Worm (Caenorhabditis elegans) whole organism, L3 larva: ENCODE data around the gene nekl-3.

ENCODE experiments used
- aly-2 ChIP-seq: fragments of 150-350 bp; optimal IDR thresholded peaks from 2 replicates; lab custom pipeline; 2014; ENCODE audit warnings: missing biosample characterization, missing genetic modification characterization
- ceh-16 ChIP-seq: sonication (generic microtip); optimal IDR thresholded peaks from 2 replicates; lab custom pipeline; 2017; ENCODE audit warnings: missing biosample characterization, missing genetic modification characterization
- jun-1 ChIP-seq: fragments of 150-350 bp; optimal IDR thresholded peaks from 2 replicates; lab custom pipeline; 2014; ENCODE audit warnings: missing biosample characterization, missing genetic modification reagents, missing genetic modification characterization
- lsy-12 ChIP-seq: sonication (generic microtip); optimal IDR thresholded peaks from 2 replicates; lab custom pipeline; 2016; ENCODE audit warnings: mild to moderate bottlenecking, missing genetic modification characterization, missing compliant biosample characterization
- skn-1 ChIP-seq: fragments of 150-350 bp; optimal IDR thresholded peaks from 2 replicates; lab custom pipeline; 2014; ENCODE audit warnings: missing biosample characterization, missing genetic modification characterization

ce11 chrX:12348329-12348728 is 43.0 kb downstream of the nekl-3 start, which contains the start of gene F42F12.14:
- TF ChIP-seq ceh-16 (tag; lab: Kevin White, UChicago): no peak
- TF ChIP-seq aly-2 (tag; lab: Kevin White, UChicago): no peak
- TF ChIP-seq lsy-12 (tag; lab: Kevin White, UChicago): no peak
- no peak for TF ChIP-seq skn-1 (tag; lab: Kevin White, UChicago)
- TF ChIP-seq jun-1 (tag; lab: Kevin White, UChicago): no peak
